Worm (Caenorhabditis elegans): ENCODE data around the gene F20A1.6.
A peak's percentile ranks its signal among the peaks of the same experiment; 100 is the strongest.

Gene F20A1.6

DNA sequence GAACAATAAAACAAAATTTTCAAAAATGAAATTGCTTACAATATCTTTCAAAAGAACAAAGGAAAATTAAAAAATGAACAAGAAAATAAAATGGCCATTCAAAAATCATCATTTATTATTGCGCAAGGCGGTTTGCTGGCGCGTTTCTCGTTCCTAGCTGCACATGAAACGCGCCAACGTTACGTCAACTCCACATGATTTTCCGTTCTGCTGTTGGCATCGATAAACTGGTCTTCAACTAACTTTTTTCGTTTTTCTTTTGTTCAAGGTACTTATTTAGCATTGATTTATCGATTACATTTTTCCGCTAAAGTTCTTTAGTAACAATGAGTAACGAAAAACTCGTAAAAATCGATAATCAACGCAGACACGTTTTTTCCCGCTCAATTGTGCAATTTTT lies 33.4 kb upstream of the F20A1.6 start, which contains the start of the genes Y57E12AL.6 and Y57E12AL.1:
Gene Y57E12AL.6 (minus strand): TSS at position 75 of the 400 bp plus-strand sequence.
Gene Y57E12AL.1 (plus strand): TSS at position 135 of the 400 bp plus-strand sequence.
- TF ChIP-seq mel-28 (tag; optimal IDR thresholded peaks at IDR 0.05; ENCODE audit: borderline replicate concordance) (peak; percentile 16), lin-40 (tag; optimal IDR thresholded peaks at IDR 0.05) (peak; percentile 87), nhr-120 (GFP tag; IDR thresholded peaks at IDR 0.05) (no peak), F10E7.11 (tag; optimal IDR thresholded peaks at IDR 0.05) (no peak), ceh-40 (GFP tag; IDR thresholded peaks at IDR 0.05) (no peak), hmg-1.2 (GFP tag; IDR thresholded peaks at IDR 0.05) (peak; percentile 43; the same call in 1 of the 2 replicates), F57A8.1 (GFP tag; optimal IDR thresholded peaks at IDR 0.05) (no peak), nhr-90 (tag; optimal IDR thresholded peaks at IDR 0.05) (no peak), ztf-6 (GFP tag; IDR thresholded peaks at IDR 0.05) (no peak), bed-2 (GFP tag; IDR thresholded peaks at IDR 0.05) (no peak), mes-4 (tag; optimal IDR thresholded peaks at IDR 0.05) (no peak), hlh-12 (tag; optimal IDR thresholded peaks at IDR 0.05) (no peak), F55B11.4 (tag; optimal IDR thresholded peaks at IDR 0.05; ENCODE audit: borderline replicate concordance, insufficient read depth) (no peak), zim-3 (tag; optimal IDR thresholded peaks at IDR 0.05) (no peak), cebp-1 (GFP tag; IDR thresholded peaks at IDR 0.05) (0 out of 2 replicates have a peak, but pooled peaks have one; percentile 37), cebp-1 (tag; optimal IDR thresholded peaks at IDR 0.05) (peak; percentile 85), fkh-3 (tag; optimal IDR thresholded peaks at IDR 0.05) (no peak), F57C9.4 (tag; optimal IDR thresholded peaks at IDR 0.05) (no peak), egrh-3 (GFP tag; IDR thresholded peaks at IDR 0.05) (no peak), lsl-1 (GFP tag; optimal IDR thresholded peaks at IDR 0.05) (peak; percentile 56), F23B12.7 (tag; optimal IDR thresholded peaks at IDR 0.05; ENCODE audit: insufficient read depth) (peak; percentile 58), Y95B8A.8 (GFP tag; IDR thresholded peaks at IDR 0.05) (no peak), tbp1 (GFP tag; optimal IDR thresholded peaks at IDR 0.05) (peak; percentile 46), nhr-179 (tag; optimal IDR thresholded peaks at IDR 0.05) (no peak), cebp-2 (GFP tag; IDR thresholded peaks at IDR 0.05) (no peak), madf-10 (tag; optimal IDR thresholded peaks at IDR 0.05) (peak; percentile 49), ztf-28 (GFP tag; IDR thresholded peaks at IDR 0.05) (no peak), sea-2 (GFP tag; IDR thresholded peaks at IDR 0.05) (no peak), F37B4.10 (GFP tag; IDR thresholded peaks at IDR 0.05) (no peak), atf-7 (tag; optimal IDR thresholded peaks at IDR 0.05) (peak; percentile 33), C17E4.6 (GFP tag; IDR thresholded peaks at IDR 0.05) (no peak), nhr-80 (tag; optimal IDR thresholded peaks at IDR 0.05) (peak; percentile 63), F52B5.7 (tag; optimal IDR thresholded peaks at IDR 0.05) (no peak), dpff-1 (tag; optimal IDR thresholded peaks at IDR 0.05) (no peak), athp-1 (tag; optimal IDR thresholded peaks at IDR 0.05) (peak; percentile 33), K11D2.4 (GFP tag; IDR thresholded peaks at IDR 0.05) (peak; percentile 78), K12H6.12 (tag; optimal IDR thresholded peaks at IDR 0.05) (peak; percentile 52), pbrm-1 (GFP tag; IDR thresholded peaks at IDR 0.05) (peak; percentile 46; the same call in 1 of the 2 replicates), aptf-2 (GFP tag; conservative IDR thresholded peaks at IDR 0.05) (no peak), tlf-1 (GFP tag; optimal IDR thresholded peaks at IDR 0.05) (peak; percentile 59), akir-1 (GFP tag; optimal IDR thresholded peaks at IDR 0.05) (no peak), ekl-4 (GFP tag; IDR thresholded peaks at IDR 0.05) (peak; percentile 45; the same call in 1 of the 2 replicates), hlh-26 (GFP tag; conservative IDR thresholded peaks at IDR 0.05) (no peak), nhr-27 (tag; optimal IDR thresholded peaks at IDR 0.05) (no peak), madf-8 (GFP tag; conservative IDR thresholded peaks at IDR 0.05) (no peak; the same call in 1 of the 2 replicates), lin-54 (GFP tag; optimal IDR thresholded peaks at IDR 0.05) (peak; percentile 82), lin-26 (GFP tag; IDR thresholded peaks at IDR 0.05) (no peak), Y67H2A.10 (GFP tag; conservative IDR thresholded peaks at IDR 0.05) (0 out of 2 replicates have a peak, but pooled peaks have one; percentile 19), pha-4 (tag; optimal IDR thresholded peaks at IDR 0.05) (peak; percentile 38), rec-8 (tag; optimal IDR thresholded peaks at IDR 0.05) (no peak)

Measured in whole organism, young adult.